Worm (Caenorhabditis elegans) whole organism, L1 larva: ENCODE results near the gene C16C10.13.

Experiments
- aly-2 ChIP-seq: fragments of 150-350 bp; optimal IDR thresholded peaks from 2 replicates; lab custom pipeline; 2014; ENCODE audit warnings: missing biosample characterization, missing genetic modification characterization
- ama-1 ChIP-seq: fragments of 150-350 bp; optimal IDR thresholded peaks from 2 replicates; lab custom pipeline; 2014
- ceh-8 ChIP-seq: fragments of 200-800 bp; sonication (Bioruptor generic); optimal IDR thresholded peaks from 2 replicates; lab custom pipeline; 2018; ENCODE audit warnings: mild to moderate bottlenecking, missing genetic modification characterization, moderate library complexity, missing compliant biosample characterization
- nhr-47 ChIP-seq: sonication (generic microtip); optimal IDR thresholded peaks from 2 replicates; lab custom pipeline; 2016; ENCODE audit warnings: mild to moderate bottlenecking, missing genetic modification characterization, moderate library complexity, missing compliant biosample characterization

- TF ChIP-seq aly-2 (tag; lab: Kevin White, UChicago) (peak; percentile 45), nhr-47 (tag; lab: Kevin White, UChicago) (peak; percentile 88), ama-1 (lab: Kevin White, UChicago) (peak; percentile 45), ceh-8 (GFP tag; lab: Kevin White, UChicago) (peak; percentile 30)
Observed at ce11 chrIII:4193659-4194103, 17.4 kb downstream of the C16C10.13 start, which contains the start of gene xbp-1.
